Worm (Caenorhabditis elegans) whole organism, L4/young adult: Measurements from ENCODE around the gene F36A4.3.

Experiments used
- W03F9.2 ChIP-seq: fragments of 150-350 bp; optimal IDR thresholded peaks from 2 replicates; lab custom pipeline; 2014; ENCODE audit warnings: missing biosample characterization, missing genetic modification characterization
- dao-5 ChIP-seq: sonication (generic microtip); optimal IDR thresholded peaks from 2 replicates; lab custom pipeline; 2016; ENCODE audit warnings: missing genotype, missing genetic modification characterization, moderate library complexity, missing compliant biosample characterization
- him-1 ChIP-seq: sonication (generic microtip); optimal IDR thresholded peaks from 2 replicates; lab custom pipeline; 2016; ENCODE audit warnings: missing genotype, missing genetic modification reagents, missing genetic modification characterization, missing compliant biosample characterization

Gene F36A4.3

ce11 chrIV:4269308-4269707 is at the start of gene F36A4.3:
F36A4.3 (plus strand) TSS chrIV:4269608.
- no peak for TF ChIP-seq dao-5 (tag; lab: Kevin White, UChicago)
- no peak for TF ChIP-seq him-1 (tag; lab: Kevin White, UChicago)
- no peak for TF ChIP-seq W03F9.2

- TF ChIP-seq dao-5 (tag; lab: Kevin White, UChicago), result no peak
- TF ChIP-seq W03F9.2, result no peak
- TF ChIP-seq him-1 (tag; lab: Kevin White, UChicago), result no peak
Measured at ce11 chrIV:4219983-4220382, 49.4 kb upstream of the F36A4.3 start, which contains the start of gene F30B5.11. F30B5.11 (minus strand) TSS chrIV:4220083.

DNA sequence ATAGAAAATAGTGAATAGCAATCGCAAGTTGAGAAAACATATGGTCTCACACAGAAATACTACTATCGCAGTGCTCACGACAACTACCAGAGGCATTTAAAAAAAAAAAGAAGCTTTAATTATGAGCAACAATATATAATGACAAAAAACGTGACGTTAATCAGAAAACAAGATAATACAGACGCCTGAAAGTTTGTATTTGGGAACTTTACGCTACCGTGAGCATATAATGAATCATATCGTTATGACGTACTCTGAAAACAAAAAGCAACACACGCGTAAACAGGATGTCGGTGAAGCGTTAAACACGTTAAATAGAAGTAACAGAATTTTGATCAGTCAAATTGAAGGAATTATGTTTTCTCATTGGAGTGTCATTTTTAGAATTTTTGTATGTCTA is 43.6 kb upstream of the F36A4.3 start, which contains the start of gene srbc-71:
TSS of gene srbc-71 (minus strand) at position 101 of the 400 bp plus-strand sequence.
- TF ChIP-seq W03F9.2 (no peak), him-1 (tag; lab: Kevin White, UChicago) (no peak), dao-5 (tag; lab: Kevin White, UChicago) (no peak)

ce11 chrIV:4227917-4228316 is 41.5 kb upstream of the F36A4.3 start, which contains the start of gene srbc-70:
srbc-70 (minus strand) TSS chrIV:4228017.
- no peak for TF ChIP-seq W03F9.2
- TF ChIP-seq him-1 (tag; lab: Kevin White, UChicago), result no peak
- TF ChIP-seq dao-5 (tag; lab: Kevin White, UChicago), result no peak

DNA sequence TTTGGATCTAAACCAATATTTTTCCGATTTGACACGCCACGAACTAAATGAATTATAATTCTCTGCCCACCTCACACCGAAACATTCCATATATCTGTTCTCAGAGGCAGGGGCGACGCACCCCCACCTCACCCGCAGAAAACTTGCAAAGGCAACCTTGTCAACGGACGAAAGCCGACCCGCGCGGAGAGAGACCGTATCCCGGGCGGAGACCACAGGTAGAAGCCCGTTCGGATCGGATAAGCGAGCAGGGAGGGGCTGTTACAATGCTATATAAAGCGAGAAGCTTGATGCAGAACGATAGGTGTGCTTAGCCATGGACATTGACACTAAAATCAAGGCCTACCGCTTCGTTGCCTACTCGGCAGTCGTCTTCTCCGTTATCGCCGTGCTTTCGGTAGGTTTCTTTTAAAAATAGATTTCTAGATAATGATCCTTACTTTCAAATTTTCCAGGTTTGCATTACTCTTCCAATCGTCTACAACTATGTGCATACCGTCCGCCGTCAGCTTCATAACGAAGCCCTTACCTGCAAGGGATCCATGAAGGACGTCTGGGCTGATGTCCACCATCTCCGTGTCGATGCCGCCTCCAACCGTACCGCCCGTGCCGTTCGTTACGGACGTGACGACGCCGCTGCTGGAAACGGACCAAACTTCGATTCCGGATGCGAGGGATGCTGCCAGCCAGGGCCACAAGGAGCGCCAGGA is 33.9 kb upstream of the F36A4.3 start, which contains the start of the genes zipt-2.2 and dpy-13:
TSS of gene zipt-2.2 (minus strand) at position 51 of the 710 bp plus-strand sequence.
TSS of gene dpy-13 (plus strand) at position 300 of the 710 bp plus-strand sequence.
- no peak for TF ChIP-seq dao-5 (tag; lab: Kevin White, UChicago)
- TF ChIP-seq W03F9.2, result no peak
- TF ChIP-seq him-1 (tag; lab: Kevin White, UChicago), result no peak

ce11 chrIV:4236025-4236407 is 33.4 kb upstream of the F36A4.3 start:
- TF ChIP-seq dao-5 (tag; lab: Kevin White, UChicago) (no peak), W03F9.2 (no peak), him-1 (tag; lab: Kevin White, UChicago) (no peak)

- no peak for TF ChIP-seq W03F9.2
- no peak for TF ChIP-seq dao-5 (tag; lab: Kevin White, UChicago)
- no peak for TF ChIP-seq him-1 (tag; lab: Kevin White, UChicago)
Measured at ce11 chrIV:4236671-4237070, 32.7 kb upstream of the F36A4.3 start.

DNA sequence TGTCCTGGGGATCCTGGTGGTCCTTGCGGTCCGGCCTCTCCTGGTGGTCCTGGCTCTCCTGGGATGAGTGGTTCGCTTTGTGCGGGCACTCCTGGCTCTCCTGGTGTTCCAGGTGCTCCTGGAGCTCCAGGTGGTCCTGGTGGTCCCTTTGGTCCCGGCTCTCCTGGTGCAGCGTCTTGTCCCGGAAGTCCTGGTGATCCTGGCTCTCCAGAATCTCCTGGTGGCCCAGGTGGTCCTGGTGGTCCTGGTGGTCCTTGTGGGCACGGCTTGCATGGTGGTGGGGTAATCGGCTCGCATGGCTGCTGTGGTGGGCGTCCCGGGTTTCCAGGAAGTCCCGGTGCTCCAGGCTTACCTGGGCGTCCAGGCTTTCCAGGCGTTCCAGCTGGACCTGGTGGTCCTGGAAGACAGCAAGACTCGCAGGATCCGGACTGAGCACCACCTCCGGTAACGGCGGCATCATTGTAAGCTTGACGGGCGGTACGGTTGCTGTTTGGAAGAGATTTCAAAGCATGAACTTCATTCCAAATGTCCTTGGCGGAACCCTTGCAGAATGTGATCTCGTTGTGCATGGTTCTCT is 25.5 kb upstream of the F36A4.3 start:
- TF ChIP-seq W03F9.2 (no peak), dao-5 (tag; lab: Kevin White, UChicago) (no peak), him-1 (tag; lab: Kevin White, UChicago) (no peak)

ce11 chrIV:4244510-4244909 is 24.9 kb upstream of the F36A4.3 start, which contains the start of gene col-34:
col-34 (minus strand) TSS chrIV:4244610.
- TF ChIP-seq him-1 (tag; lab: Kevin White, UChicago), result no peak
- no peak for TF ChIP-seq dao-5 (tag; lab: Kevin White, UChicago)
- no peak for TF ChIP-seq W03F9.2

DNA sequence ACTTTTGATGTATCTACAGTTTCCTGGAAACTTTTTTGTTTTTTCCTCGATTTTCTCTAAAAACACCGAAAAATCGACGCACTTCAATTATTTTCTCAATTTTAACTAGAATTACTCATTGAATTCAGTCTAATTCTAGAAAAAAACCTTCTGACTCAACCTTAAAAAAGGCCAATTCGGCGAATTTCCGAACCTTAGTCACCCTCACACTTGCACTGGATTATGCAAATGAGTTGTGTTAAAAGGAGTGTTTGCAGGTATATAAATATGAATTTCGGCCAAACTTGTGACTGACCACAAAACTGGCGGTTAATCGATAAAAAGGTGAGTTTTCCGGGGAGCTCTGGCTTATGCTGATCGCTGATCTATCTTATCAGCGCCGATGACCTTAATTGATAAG is 22.9 kb upstream of the F36A4.3 start, which contains the start of gene ttr-20:
TSS of gene ttr-20 (plus strand) at position 301 of the 400 bp plus-strand sequence.
- no peak for TF ChIP-seq dao-5 (tag; lab: Kevin White, UChicago)

ce11 chrIV:4247334-4247733 is 22.1 kb upstream of the F36A4.3 start:
- TF ChIP-seq him-1 (tag; lab: Kevin White, UChicago), result no peak
- no peak for TF ChIP-seq W03F9.2
- no peak for TF ChIP-seq dao-5 (tag; lab: Kevin White, UChicago)

- TF ChIP-seq him-1 (tag; lab: Kevin White, UChicago) (no peak), W03F9.2 (no peak), dao-5 (tag; lab: Kevin White, UChicago) (no peak)
Measured at ce11 chrIV:4247770-4248169, 21.6 kb upstream of the F36A4.3 start, which contains the start of gene ama-1. ama-1 (plus strand) TSS chrIV:4248070.

- TF ChIP-seq W03F9.2 (no peak), dao-5 (tag; lab: Kevin White, UChicago) (no peak), him-1 (tag; lab: Kevin White, UChicago) (no peak)
Measured at ce11 chrIV:4254989-4255582, 14.3 kb upstream of the F36A4.3 start.

ce11 chrIV:4259433-4259832 is 10.0 kb upstream of the F36A4.3 start:
- TF ChIP-seq dao-5 (tag; lab: Kevin White, UChicago) (no peak), W03F9.2 (no peak), him-1 (tag; lab: Kevin White, UChicago) (no peak)
